Worm (Caenorhabditis elegans): ENCODE data around the gene T20D3.5.

Gene T20D3.5

ce11 chrIV:9335552-9336251 lies 1.1 kb upstream of the T20D3.5 start, which contains the start of the genes coa-4 and T20D3.14:
coa-4 (minus strand) TSS chrIV:9335602.
T20D3.14 (minus strand) TSS chrIV:9335909.
- no peak for TF ChIP-seq F44E2.7 (GFP tag; IDR thresholded peaks at IDR 0.05)
- TF ChIP-seq pqm-1 (tag; optimal IDR thresholded peaks at IDR 0.05): peak; percentile 24
- TF ChIP-seq skn-1 (tag; optimal IDR thresholded peaks at IDR 0.05): no peak
- no peak for TF ChIP-seq ZK337.2 (GFP tag; IDR thresholded peaks at IDR 0.05)
- no peak for TF ChIP-seq nhr-11 (tag; optimal IDR thresholded peaks at IDR 0.05)
- TF ChIP-seq lin-29 (GFP tag; IDR thresholded peaks at IDR 0.05): no peak
- no peak for TF ChIP-seq set-16 (GFP tag; IDR thresholded peaks at IDR 0.05)
- no peak for TF ChIP-seq daf-8 (GFP tag; IDR thresholded peaks at IDR 0.05)
- no peak for TF ChIP-seq Y48G9A.11 (GFP tag; IDR thresholded peaks at IDR 0.05)
- no peak for TF ChIP-seq nhr-111 (GFP tag; optimal IDR thresholded peaks at IDR 0.05)
- TF ChIP-seq F37D6.2 (tag; optimal IDR thresholded peaks at IDR 0.05): no peak
- no peak for TF ChIP-seq R02D3.7 (tag; optimal IDR thresholded peaks at IDR 0.05)
- TF ChIP-seq nhr-237 (tag; optimal IDR thresholded peaks at IDR 0.05): no peak
- no peak for TF ChIP-seq daf-16 (GFP tag; optimal IDR thresholded peaks at IDR 0.05)
- TF ChIP-seq daf-16 (tag; optimal IDR thresholded peaks at IDR 0.05): peak; percentile 64
- peak; percentile 64 for TF ChIP-seq hlh-11 (tag; optimal IDR thresholded peaks at IDR 0.05)
- TF ChIP-seq dmd-9 (GFP tag; IDR thresholded peaks at IDR 0.05): no peak
- no peak for TF ChIP-seq egl-43 (GFP tag; IDR thresholded peaks at IDR 0.05)
- no peak for TF ChIP-seq unc-39 (tag; optimal IDR thresholded peaks at IDR 0.05)
- TF ChIP-seq lir-3 (tag; optimal IDR thresholded peaks at IDR 0.05): no peak
- TF ChIP-seq unc-62 (GFP tag; optimal IDR thresholded peaks at IDR 0.05 in 1 of 2): no peak
- TF ChIP-seq unc-62 (tag; optimal IDR thresholded peaks at IDR 0.05): no peak
- no peak for TF ChIP-seq nhr-41 (GFP tag; IDR thresholded peaks at IDR 0.05)
- no peak for TF ChIP-seq snpc-1.2 (GFP tag; IDR thresholded peaks at IDR 0.05)
- TF ChIP-seq cey-2 (tag; optimal IDR thresholded peaks at IDR 0.05; ENCODE audit: borderline replicate concordance, insufficient read depth): no peak
- no peak for TF ChIP-seq F26F4.8 (GFP tag; conservative IDR thresholded peaks at IDR 0.05)
- TF ChIP-seq Y105C5A.15 (GFP tag; IDR thresholded peaks at IDR 0.05): no peak
- no peak for TF ChIP-seq ama-1 (optimal IDR thresholded peaks at IDR 0.05)
- TF ChIP-seq rbr-2 (tag; optimal IDR thresholded peaks at IDR 0.05): no peak
- no peak for TF ChIP-seq ceh-44 (GFP tag; IDR thresholded peaks at IDR 0.05)
- no peak for TF ChIP-seq F10B5.3 (tag; optimal IDR thresholded peaks at IDR 0.05)
- no peak for TF ChIP-seq nhr-25 (tag; optimal IDR thresholded peaks at IDR 0.05; ENCODE audit: borderline replicate concordance, insufficient read depth)
- TF ChIP-seq ceh-20 (GFP tag; IDR thresholded peaks at IDR 0.05): 0 out of 2 replicates have a peak, but pooled peaks have one; percentile 8
- 0 out of 2 replicates have a peak, but pooled peaks have one; percentile 40 for TF ChIP-seq hmg-1.1 (GFP tag; IDR thresholded peaks at IDR 0.05)
- TF ChIP-seq D1046.2 (GFP tag; IDR thresholded peaks at IDR 0.05): no peak
- peak; percentile 35 for TF ChIP-seq dpl-1 (GFP tag; optimal IDR thresholded peaks at IDR 0.05)
- TF ChIP-seq lin-13 (GFP tag; optimal IDR thresholded peaks at IDR 0.05): no peak
- TF ChIP-seq zip-11 (GFP tag; IDR thresholded peaks at IDR 0.05): no peak
- no peak for TF ChIP-seq zag-1 (tag; optimal IDR thresholded peaks at IDR 0.05)
- peak; percentile 27 for TF ChIP-seq nhr-28 (tag; optimal IDR thresholded peaks at IDR 0.05)
- peak; percentile 23 for TF ChIP-seq nhr-77 (tag; optimal IDR thresholded peaks at IDR 0.05)
- no peak for TF ChIP-seq nhr-10 (tag; optimal IDR thresholded peaks at IDR 0.05)
- no peak for TF ChIP-seq fkh-10 (GFP tag; optimal IDR thresholded peaks at IDR 0.05)
- no peak for TF ChIP-seq arid-1 (GFP tag; conservative IDR thresholded peaks at IDR 0.05)
- no peak for TF ChIP-seq jun-1 (tag; optimal IDR thresholded peaks at IDR 0.05)
- TF ChIP-seq snpc-4 (tag; optimal IDR thresholded peaks at IDR 0.05): no peak
- TF ChIP-seq spr-3 (GFP tag; optimal IDR thresholded peaks at IDR 0.05): no peak
- TF ChIP-seq ztf-7 (tag; optimal IDR thresholded peaks at IDR 0.05): no peak
- no peak for TF ChIP-seq mxl-2 (GFP tag; conservative IDR thresholded peaks at IDR 0.05)
- peak; percentile 57 for TF ChIP-seq hlh-30 (tag; optimal IDR thresholded peaks at IDR 0.05; ENCODE audit: insufficient read depth)
- no peak for TF ChIP-seq attf-4 (tag; optimal IDR thresholded peaks at IDR 0.05)
- no peak for TF ChIP-seq spr-1 (tag; optimal IDR thresholded peaks at IDR 0.05)

Measured in whole organism, L4 larva.